Fruit fly (Drosophila melanogaster) Kc167 (cell line): ENCODE results near the gene CG31249.

Experiments
- Myc ChIP-seq: fragments of >200 bp; optimal IDR thresholded peaks from 2 replicates; lab custom pipeline; 2017; ENCODE audit warnings: missing external identifiers
- h ChIP-seq: fragments of >200 bp; optimal IDR thresholded peaks from 3 replicates; lab custom pipeline; 2018; ENCODE audit warnings: missing external identifiers
- insv ChIP-seq: fragments of >200 bp; optimal IDR thresholded peaks from 3 replicates; lab custom pipeline; 2018; ENCODE audit warnings: missing external identifiers
- psq ChIP-seq: fragments of >200 bp; optimal IDR thresholded peaks from 2 replicates; lab custom pipeline; 2017; ENCODE audit warnings: missing external identifiers
- ttk ChIP-seq: sonication (Bioruptor generic); optimal IDR thresholded peaks from 2 replicates; lab custom pipeline; 2017; ENCODE audit warnings: missing external identifiers

DNA sequence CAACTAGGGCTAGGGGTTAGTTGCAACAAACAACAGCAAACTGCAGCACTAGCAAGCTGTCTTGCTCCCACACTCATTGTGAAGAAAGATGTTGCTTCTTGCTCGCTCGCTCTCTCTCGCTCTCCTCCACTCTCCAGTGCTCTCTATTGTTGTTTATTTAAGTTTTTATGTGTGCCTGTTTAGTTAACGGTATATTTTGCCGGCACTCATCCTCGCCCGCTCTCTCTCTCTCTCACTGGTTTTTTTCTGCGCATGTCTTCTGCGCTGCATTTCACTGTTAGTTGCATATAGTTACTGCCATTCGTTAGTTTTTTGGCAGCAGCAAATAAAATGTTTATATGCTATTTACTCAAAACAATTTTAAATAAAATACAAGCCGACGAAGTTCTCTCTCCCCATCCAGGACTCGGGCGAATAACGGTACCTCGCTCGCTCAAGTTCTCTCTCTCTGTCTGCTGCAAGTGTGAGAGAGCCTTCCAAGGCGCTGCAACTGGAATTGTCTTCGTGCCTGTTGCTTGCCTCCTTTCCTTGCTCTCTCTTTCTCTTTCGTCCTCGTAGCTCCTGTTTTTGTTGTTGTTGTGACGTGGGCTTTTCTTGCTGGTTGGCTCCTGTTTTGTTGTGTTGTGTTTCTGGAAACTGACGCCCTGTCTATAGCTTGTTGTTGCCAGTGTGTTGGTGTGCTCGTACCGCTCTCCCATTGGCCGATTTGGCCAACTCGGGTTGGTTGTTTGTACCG lies 20.6 kb downstream of the CG31249 start:
- TF ChIP-seq insv (lab: Kevin White, UChicago): no peak
- no peak for TF ChIP-seq ttk (lab: Kevin White, UChicago)
- TF ChIP-seq h (lab: Kevin White, UChicago): no peak
- no peak for TF ChIP-seq psq (lab: Kevin White, UChicago)
- no peak for TF ChIP-seq Myc (lab: Kevin White, UChicago)
